Worm (Caenorhabditis elegans): ENCODE results near the gene T02B11.9.

DNA sequence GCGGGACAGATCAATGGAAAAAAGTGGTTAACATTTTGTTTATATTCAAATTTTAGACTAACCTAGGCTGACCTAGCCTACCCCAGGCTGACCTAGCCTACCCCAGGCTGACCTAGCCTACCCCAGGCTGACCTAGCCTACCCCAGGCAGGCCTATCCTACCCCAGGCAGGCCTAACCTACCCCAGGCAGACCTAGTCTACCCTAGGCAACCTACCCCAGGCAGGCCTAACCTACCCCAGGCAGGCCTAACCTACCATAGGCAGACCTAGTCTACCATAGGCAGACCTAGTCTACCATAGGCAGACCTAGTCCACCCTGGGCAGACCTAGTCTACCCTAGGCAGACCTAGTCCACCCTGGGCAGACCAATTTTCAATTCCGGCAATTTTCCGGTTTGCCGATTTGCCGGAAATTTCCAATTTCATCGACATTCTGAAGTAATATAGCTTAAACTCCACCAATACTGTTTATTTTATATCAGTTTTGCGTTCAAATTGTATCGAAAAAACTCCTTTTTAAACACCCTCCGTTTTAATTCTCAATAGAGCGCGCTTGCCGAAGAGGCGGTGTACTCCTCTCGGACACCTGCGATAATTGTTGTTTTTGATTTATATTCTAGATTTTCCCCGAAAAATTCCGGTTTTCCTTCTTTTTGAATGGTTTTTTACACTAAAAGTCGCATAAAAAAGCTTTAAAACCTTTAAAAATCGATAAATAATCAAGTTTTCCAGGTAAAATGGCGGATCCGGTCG, 28.4 kb downstream of the T02B11.9 start, which contains the start of gene trm-2A:
- TF ChIP-seq fkh-10 (GFP tag; optimal IDR thresholded peaks at IDR 0.05) (peak; percentile 38), mdl-1 (tag; optimal IDR thresholded peaks at IDR 0.05) (no peak), snpc-4 (tag; optimal IDR thresholded peaks at IDR 0.05) (peak; percentile 70), nhr-237 (tag; optimal IDR thresholded peaks at IDR 0.05) (no peak), nhr-77 (tag; optimal IDR thresholded peaks at IDR 0.05) (no peak), elt-3 (tag; optimal IDR thresholded peaks at IDR 0.05) (no peak), ZK546.5 (tag; optimal IDR thresholded peaks at IDR 0.05) (no peak), skn-1 (tag; optimal IDR thresholded peaks at IDR 0.05) (peak; percentile 34)

All from whole organism, L3 larva.